Worm (Caenorhabditis elegans): Measurements from ENCODE around the gene tald-1.

tald-1 gene

ce11 chrIV:4347578-4348003 is 38.9 kb upstream of the tald-1 start (continued):
- TF ChIP-seq zip-2 (tag; optimal IDR thresholded peaks at IDR 0.05) (no peak), rbr-2 (tag; optimal IDR thresholded peaks at IDR 0.05) (no peak), tag-97 (GFP tag; IDR thresholded peaks at IDR 0.05) (no peak), nhr-111 (GFP tag; optimal IDR thresholded peaks at IDR 0.05) (no peak), ctbp-1 (GFP tag; IDR thresholded peaks at IDR 0.05) (no peak), dmd-9 (GFP tag; IDR thresholded peaks at IDR 0.05) (no peak), pha-4 (GFP tag; IDR thresholded peaks at IDR 0.05) (0 out of 2 replicates have a peak, but pooled peaks have one; percentile 10), pha-4 (tag; optimal IDR thresholded peaks at IDR 0.05) (no peak), aly-2 (tag; optimal IDR thresholded peaks at IDR 0.05) (no peak), mdt-29 (GFP tag; IDR thresholded peaks at IDR 0.05) (0 out of 2 replicates have a peak, but pooled peaks have one; percentile 24), ceh-44 (GFP tag; IDR thresholded peaks at IDR 0.05) (0 out of 2 replicates have a peak, but pooled peaks have one; percentile 25), skn-1 (tag; optimal IDR thresholded peaks at IDR 0.05) (no peak), nhr-48 (tag; optimal IDR thresholded peaks at IDR 0.05) (no peak), jun-1 (tag; optimal IDR thresholded peaks at IDR 0.05) (no peak), mxl-3 (GFP tag; optimal IDR thresholded peaks at IDR 0.05) (no peak), nhr-28 (tag; optimal IDR thresholded peaks at IDR 0.05) (no peak), nhr-6 (tag; optimal IDR thresholded peaks at IDR 0.05) (no peak), F10B5.3 (tag; optimal IDR thresholded peaks at IDR 0.05) (no peak), ZK546.5 (tag; optimal IDR thresholded peaks at IDR 0.05) (no peak), lin-15B (tag; optimal IDR thresholded peaks at IDR 0.05) (no peak), hif-1 (tag; optimal IDR thresholded peaks at IDR 0.05) (no peak), ZK337.2 (GFP tag; IDR thresholded peaks at IDR 0.05) (no peak), ama-1 (optimal IDR thresholded peaks at IDR 0.05) (peak; percentile 62), madf-5 (GFP tag; IDR thresholded peaks at IDR 0.05) (no peak), hlh-11 (tag; optimal IDR thresholded peaks at IDR 0.05) (no peak), hmg-1.1 (GFP tag; IDR thresholded peaks at IDR 0.05) (no peak), egl-27 (tag; optimal IDR thresholded peaks at IDR 0.05) (no peak), nhr-237 (tag; optimal IDR thresholded peaks at IDR 0.05) (no peak), ztf-7 (tag; optimal IDR thresholded peaks at IDR 0.05) (no peak), Y75B8A.6 (GFP tag; IDR thresholded peaks at IDR 0.05) (no peak), spr-3 (GFP tag; optimal IDR thresholded peaks at IDR 0.05) (no peak), lin-38 (GFP tag; IDR thresholded peaks at IDR 0.05) (peak; percentile 95), ceh-20 (GFP tag; IDR thresholded peaks at IDR 0.05) (no peak), set-16 (GFP tag; IDR thresholded peaks at IDR 0.05) (no peak), mxl-2 (GFP tag; conservative IDR thresholded peaks at IDR 0.05) (no peak), ceh-32 (tag; optimal IDR thresholded peaks at IDR 0.05; ENCODE audit: poor library complexity) (no peak), D1046.2 (GFP tag; IDR thresholded peaks at IDR 0.05) (no peak), fkh-10 (GFP tag; optimal IDR thresholded peaks at IDR 0.05) (no peak), aha-1 (tag) (no peak), cey-2 (tag; optimal IDR thresholded peaks at IDR 0.05; ENCODE audit: borderline replicate concordance, insufficient read depth) (no peak), snpc-1.2 (GFP tag; IDR thresholded peaks at IDR 0.05) (peak; percentile 90), fos-1 (tag; optimal IDR thresholded peaks at IDR 0.05) (no peak), F26F4.8 (GFP tag; conservative IDR thresholded peaks at IDR 0.05) (no peak), nhr-11 (tag; optimal IDR thresholded peaks at IDR 0.05) (no peak), pqm-1 (tag; optimal IDR thresholded peaks at IDR 0.05) (no peak), ztf-11 (tag; optimal IDR thresholded peaks at IDR 0.05) (no peak), php-3 (GFP tag; IDR thresholded peaks at IDR 0.05) (0 out of 2 replicates have a peak, but pooled peaks have one; percentile 22), dmd-6 (GFP tag; IDR thresholded peaks at IDR 0.05) (no peak), lim-7 (GFP tag; IDR thresholded peaks at IDR 0.05) (no peak; the same call in 1 of the 2 replicates), lin-39 (tag; optimal IDR thresholded peaks at IDR 0.05) (no peak), dve-1 (tag; optimal IDR thresholded peaks at IDR 0.05; ENCODE audit: insufficient read depth) (no peak), daf-12 (tag; optimal IDR thresholded peaks at IDR 0.05) (no peak), T20F7.1 (GFP tag; optimal IDR thresholded peaks at IDR 0.05) (no peak)
